Worm (Caenorhabditis elegans) whole organism, L3 larva: Measurements from ENCODE around the gene C28C12.12.

Experiments
- ceh-16 ChIP-seq: sonication (generic microtip); optimal IDR thresholded peaks from 2 replicates; lab custom pipeline; 2017; ENCODE audit warnings: missing biosample characterization, missing genetic modification characterization
- ceh-28 ChIP-seq: fragments of 150-350 bp; optimal IDR thresholded peaks from 2 replicates; lab custom pipeline; 2014; ENCODE audit warnings: missing biosample characterization, missing genetic modification reagents, missing genetic modification characterization
- elt-1 ChIP-seq: fragments of 150-350 bp; optimal IDR thresholded peaks from 2 replicates; lab custom pipeline; 2014; ENCODE audit warnings: missing biosample characterization, missing genetic modification characterization
- fkh-2 ChIP-seq: fragments of 150-350 bp; optimal IDR thresholded peaks from 2 replicates; lab custom pipeline; 2014; ENCODE audit warnings: missing biosample characterization, missing genetic modification reagents, missing genetic modification characterization
- lsy-12 ChIP-seq: sonication (generic microtip); optimal IDR thresholded peaks from 2 replicates; lab custom pipeline; 2016; ENCODE audit warnings: mild to moderate bottlenecking, missing genetic modification characterization, missing compliant biosample characterization
- nfya-1 ChIP-seq: sonication (generic microtip); optimal IDR thresholded peaks from 2 replicates; lab custom pipeline; 2017; ENCODE audit warnings: missing genetic modification characterization, mild to moderate bottlenecking, missing compliant biosample characterization, antibody characterized with exemption, moderate library complexity; ENCODE audit not compliant: insufficient read depth
- nhr-28 ChIP-seq: fragments of 150-350 bp; optimal IDR thresholded peaks from 2 replicates; lab custom pipeline; 2014; ENCODE audit warnings: missing biosample characterization, missing genetic modification characterization
- nhr-67 ChIP-seq: fragments of 150-350 bp; optimal IDR thresholded peaks from 2 replicates; lab custom pipeline; 2014; ENCODE audit warnings: missing biosample characterization, missing genetic modification characterization
- unc-62 ChIP-seq: fragments of 150-350 bp; sonication (generic microtip); optimal IDR thresholded peaks from 4 replicates; lab custom pipeline; 2014; ENCODE audit warnings: missing biosample characterization, missing genetic modification reagents, missing genetic modification characterization
- zag-1 ChIP-seq: fragments of 150-350 bp; optimal IDR thresholded peaks from 2 replicates; lab custom pipeline; 2014; ENCODE audit warnings: missing biosample characterization, missing genetic modification characterization
- ztf-11 ChIP-seq: fragments of 150-350 bp; optimal IDR thresholded peaks from 2 replicates; lab custom pipeline; 2014; ENCODE audit warnings: missing biosample characterization, missing genetic modification characterization

The C28C12.12 gene

DNA sequence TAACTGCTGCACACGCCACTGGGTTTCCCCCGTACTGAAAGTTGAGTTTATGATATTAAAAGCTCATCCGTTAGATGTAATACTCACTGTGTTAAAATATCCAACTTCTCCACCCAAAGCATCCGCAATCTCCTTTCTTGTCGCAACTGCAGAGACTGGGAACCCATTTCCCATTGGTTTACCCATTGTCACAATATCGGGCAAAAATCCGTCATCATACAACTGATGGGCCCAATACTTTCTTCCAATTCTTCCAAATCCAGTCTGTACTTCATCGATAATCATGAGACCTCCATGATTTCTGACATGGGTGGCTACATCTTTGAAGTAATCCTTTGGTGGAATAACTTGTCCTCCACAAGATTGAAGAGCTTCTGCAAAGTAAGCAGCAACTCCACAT lies 46.3 kb downstream of the C28C12.12 start:
- TF ChIP-seq unc-62 (GFP tag; lab: Kevin White, UChicago) = no peak

ce11 chrIV:8446904-8447303 lies 49.3 kb downstream of the C28C12.12 start, which contains the start of gene T01B11.1:
T01B11.1 (plus strand) TSS chrIV:8447204.
- TF ChIP-seq fkh-2 (tag; lab: Kevin White, UChicago) (no peak), elt-1 (tag; lab: Kevin White, UChicago) (no peak), ceh-16 (tag; lab: Kevin White, UChicago) (no peak), zag-1 (tag; lab: Kevin White, UChicago) (no peak), ztf-11 (tag; lab: Kevin White, UChicago) (no peak), nhr-28 (tag; lab: Kevin White, UChicago) (no peak), nfya-1 (tag; lab: Kevin White, UChicago) (no peak), ceh-28 (tag; lab: Kevin White, UChicago) (no peak), nhr-67 (tag; lab: Kevin White, UChicago) (no peak), lsy-12 (tag; lab: Kevin White, UChicago) (no peak)
- TF ChIP-seq, all 47 proteins: peak for 0
